Worm (Caenorhabditis elegans) whole organism, young adult: ENCODE measurements around the gene T09F5.20.

ENCODE experiments used
- B0019.2 ChIP-seq: fragments of 200-800 bp; sonication (Bioruptor generic); conservative IDR thresholded peaks from 2 replicates; pipeline ENCODE4 v1.3.6; 2022; ENCODE audit warnings: missing genetic modification reagents, missing genetic modification characterization, missing compliant biosample characterization
- B0336.3 ChIP-seq: fragments of 200-800 bp; sonication (Bioruptor generic); IDR thresholded peaks from 2 replicates; pipeline ENCODE4 v1.3.6; 2022; ENCODE audit warnings: missing genetic modification characterization, missing compliant biosample characterization
- C17E4.6 ChIP-seq: fragments of 200-800 bp; sonication (Bioruptor generic); IDR thresholded peaks from 2 replicates; pipeline ENCODE4 v1.3.6; 2022; ENCODE audit warnings: missing genetic modification reagents, missing genetic modification characterization, missing compliant biosample characterization
- F39B2.1 ChIP-seq: fragments of 200-800 bp; sonication (Bioruptor generic); IDR thresholded peaks from 2 replicates; pipeline ENCODE4 v1.3.6; 2022; ENCODE audit warnings: missing genetic modification reagents, missing genetic modification characterization, missing compliant biosample characterization
- F52B5.7 ChIP-seq: sonication (generic microtip); optimal IDR thresholded peaks from 2 replicates; lab custom pipeline; 2016; ENCODE audit warnings: mild to moderate bottlenecking, missing genetic modification characterization, missing compliant biosample characterization
- F57C9.4 ChIP-seq: sonication (generic microtip); optimal IDR thresholded peaks from 2 replicates; lab custom pipeline; 2017; ENCODE audit warnings: mild to moderate bottlenecking, missing genetic modification characterization, missing compliant biosample characterization
- K11D2.4 ChIP-seq: fragments of 200-800 bp; sonication (Bioruptor generic); IDR thresholded peaks from 2 replicates; pipeline ENCODE4 v1.3.6; 2022; ENCODE audit warnings: missing genetic modification reagents, missing genetic modification characterization, missing compliant biosample characterization
- K12H6.12 ChIP-seq: fragments of 200-800 bp; sonication (Bioruptor generic); optimal IDR thresholded peaks from 2 replicates; lab custom pipeline; 2018; ENCODE audit warnings: mild to moderate bottlenecking, missing genetic modification characterization, missing compliant biosample characterization
- T26A5.8 ChIP-seq: sonication (generic microtip); optimal IDR thresholded peaks from 2 replicates; lab custom pipeline; 2016; ENCODE audit warnings: missing genetic modification characterization, missing compliant biosample characterization
- Y56A3A.18 ChIP-seq: fragments of 200-800 bp; sonication (Bioruptor generic); IDR thresholded peaks from 2 replicates; pipeline ENCODE4 v1.3.6; 2022; ENCODE audit warnings: missing genetic modification reagents, missing genetic modification characterization, missing compliant biosample characterization
- Y67H2A.10 ChIP-seq: fragments of 200-800 bp; sonication (Bioruptor generic); conservative IDR thresholded peaks from 2 replicates; pipeline ENCODE4 v1.3.6; 2022; ENCODE audit warnings: missing genetic modification reagents, missing genetic modification characterization, missing compliant biosample characterization
- Y79H2A.3 ChIP-seq: fragments of 200-800 bp; sonication (Bioruptor generic); conservative IDR thresholded peaks from 2 replicates; pipeline ENCODE4 v1.3.6; 2022; ENCODE audit warnings: missing genetic modification reagents, missing genetic modification characterization, missing compliant biosample characterization
- ZK185.1 ChIP-seq: sonication (generic microtip); optimal IDR thresholded peaks from 2 replicates; lab custom pipeline; 2016; ENCODE audit warnings: mild to moderate bottlenecking, missing genetic modification characterization, missing compliant biosample characterization; ENCODE audit not compliant: poor library complexity, severe bottlenecking
- ama-1 ChIP-seq, 3 experiments: fragments of 150-350 bp in 1 of 3; sonication (generic microtip) in 2 of 3; optimal IDR thresholded peaks; 2 replicates each; lab custom pipeline; 2014 to 2018; ENCODE audit warnings: missing biosample characterization in 2 of 3, missing genetic modification characterization in 2 of 3, missing genetic modification reagents in 2 of 3
- aptf-2 ChIP-seq: fragments of 200-800 bp; sonication (Bioruptor generic); conservative IDR thresholded peaks from 2 replicates; pipeline ENCODE4 v1.3.6; 2022; ENCODE audit warnings: missing genetic modification reagents, missing genetic modification characterization, missing compliant biosample characterization
- atf-7 ChIP-seq: sonication (generic microtip); optimal IDR thresholded peaks from 2 replicates; lab custom pipeline; 2017; ENCODE audit warnings: mild to moderate bottlenecking, missing genetic modification characterization, missing compliant biosample characterization
- attf-5 ChIP-seq: fragments of 200-800 bp; sonication (Bioruptor generic); optimal IDR thresholded peaks from 2 replicates; lab custom pipeline; 2018; ENCODE audit warnings: mild to moderate bottlenecking, missing genetic modification characterization, missing compliant biosample characterization
- ceh-27 ChIP-seq: fragments of 200-800 bp; sonication (Bioruptor generic); optimal IDR thresholded peaks from 2 replicates; lab custom pipeline; 2018; ENCODE audit warnings: mild to moderate bottlenecking, missing genetic modification characterization, moderate library complexity, missing compliant biosample characterization
- ceh-58 ChIP-seq: fragments of 200-800 bp; sonication (Bioruptor generic); IDR thresholded peaks from 2 replicates; pipeline ENCODE4 v1.3.6; 2022; ENCODE audit warnings: missing genetic modification characterization, missing compliant biosample characterization
- die-1 ChIP-seq: sonication (generic microtip); optimal IDR thresholded peaks from 2 replicates; lab custom pipeline; 2016; ENCODE audit warnings: missing genotype, mild to moderate bottlenecking, missing genetic modification characterization, missing compliant biosample characterization
- dpff-1 ChIP-seq: sonication (generic microtip); optimal IDR thresholded peaks from 2 replicates; lab custom pipeline; 2017; ENCODE audit warnings: mild to moderate bottlenecking, missing genetic modification characterization, missing compliant biosample characterization
- efl-1 ChIP-seq: fragments of 150-350 bp; optimal IDR thresholded peaks from 2 replicates; lab custom pipeline; 2014; ENCODE audit warnings: missing biosample characterization, missing genetic modification reagents, missing genetic modification characterization
- egl-18 ChIP-seq: fragments of 200-800 bp; sonication (Bioruptor generic); IDR thresholded peaks from 2 replicates; pipeline ENCODE4 v1.3.6; 2022; ENCODE audit warnings: missing genetic modification reagents, missing genetic modification characterization, missing compliant biosample characterization
- egrh-3 ChIP-seq: fragments of 200-800 bp; sonication (Bioruptor generic); IDR thresholded peaks from 2 replicates; pipeline ENCODE4 v1.3.6; 2022; ENCODE audit warnings: missing genetic modification reagents, missing genetic modification characterization, missing compliant biosample characterization
- ekl-4 ChIP-seq: fragments of 200-800 bp; sonication (Bioruptor generic); IDR thresholded peaks from 2 replicates; pipeline ENCODE4 v1.3.6; 2022; ENCODE audit warnings: missing genetic modification reagents, missing genetic modification characterization, missing compliant biosample characterization
- ets-4 ChIP-seq: fragments of 200-800 bp; sonication (Bioruptor generic); optimal IDR thresholded peaks from 2 replicates; lab custom pipeline; 2018; ENCODE audit warnings: mild to moderate bottlenecking, missing genetic modification characterization, missing compliant biosample characterization
- gei-17 ChIP-seq: fragments of 200-800 bp; sonication (Bioruptor generic); optimal IDR thresholded peaks from 2 replicates; lab custom pipeline; 2018; ENCODE audit warnings: mild to moderate bottlenecking, missing genetic modification characterization, missing compliant biosample characterization
- him-1 ChIP-seq: sonication (generic microtip); optimal IDR thresholded peaks from 2 replicates; lab custom pipeline; 2016; ENCODE audit warnings: missing genotype, missing genetic modification reagents, missing genetic modification characterization, missing compliant biosample characterization
- hmg-20 ChIP-seq: fragments of 200-800 bp; sonication (Bioruptor generic); IDR thresholded peaks from 2 replicates; pipeline ENCODE4 v1.3.6; 2022; ENCODE audit warnings: missing genetic modification reagents, missing genetic modification characterization, missing compliant biosample characterization
- lin-40 ChIP-seq: sonication (generic microtip); optimal IDR thresholded peaks from 2 replicates; lab custom pipeline; 2016; ENCODE audit warnings: missing genetic modification characterization, mild to moderate bottlenecking, missing compliant biosample characterization, missing genotype, missing genetic modification reagents
- mxl-1 ChIP-seq: sonication (generic microtip); optimal IDR thresholded peaks from 2 replicates; lab custom pipeline; 2016; ENCODE audit warnings: missing genetic modification characterization, missing compliant biosample characterization
- nfya-2 ChIP-seq: fragments of 200-800 bp; sonication (Bioruptor generic); IDR thresholded peaks from 2 replicates; pipeline ENCODE4 v1.3.6; 2022; ENCODE audit warnings: missing genetic modification reagents, missing genetic modification characterization, missing compliant biosample characterization
- nfyb-1 ChIP-seq: fragments of 200-800 bp; sonication (Bioruptor generic); IDR thresholded peaks from 2 replicates; pipeline ENCODE4 v1.3.6; 2022; ENCODE audit warnings: missing genetic modification reagents, missing genetic modification characterization, missing compliant biosample characterization
- nhr-120 ChIP-seq: fragments of 200-800 bp; sonication (Bioruptor generic); IDR thresholded peaks from 2 replicates; pipeline ENCODE4 v1.3.6; 2022; ENCODE audit warnings: missing genetic modification characterization, missing compliant biosample characterization
- nhr-80 ChIP-seq: sonication (generic microtip); optimal IDR thresholded peaks from 2 replicates; lab custom pipeline; 2016; ENCODE audit warnings: missing genetic modification characterization, missing compliant biosample characterization
- rpc-1 ChIP-seq, 2 experiments: fragments of 150-350 bp in 1 of 2; sonication (generic microtip) in 1 of 2; optimal IDR thresholded peaks; 2 replicates each; lab custom pipeline; 2014 to 2018; ENCODE audit warnings: missing biosample characterization in 1 of 2, missing genetic modification characterization in 1 of 2, missing genetic modification reagents in 1 of 2, missing genotype in 1 of 2
- snpc-1.3 ChIP-seq: sonication (generic microtip); optimal IDR thresholded peaks from 2 replicates; lab custom pipeline; 2017; ENCODE audit warnings: missing genetic modification characterization, mild to moderate bottlenecking, missing compliant biosample characterization, antibody characterized with exemption, moderate library complexity, missing genotype, missing genetic modification reagents; ENCODE audit not compliant: insufficient read depth
- snpc-3.4 ChIP-seq: sonication (generic microtip); optimal IDR thresholded peaks from 2 replicates; lab custom pipeline; 2017; ENCODE audit warnings: missing genetic modification characterization, mild to moderate bottlenecking, missing compliant biosample characterization, antibody characterized with exemption, moderate library complexity, missing genotype, missing genetic modification reagents
- tbx-9 ChIP-seq: sonication (generic microtip); optimal IDR thresholded peaks from 2 replicates; lab custom pipeline; 2016; ENCODE audit warnings: borderline replicate concordance, missing genetic modification characterization, inconsistent platforms, missing compliant biosample characterization
- tlf-1 ChIP-seq: fragments of 200-800 bp; sonication (Bioruptor generic); optimal IDR thresholded peaks from 2 replicates; lab custom pipeline; 2018; ENCODE audit warnings: mild to moderate bottlenecking, missing genetic modification characterization, missing compliant biosample characterization
- unc-62 ChIP-seq: fragments of 150-350 bp; optimal IDR thresholded peaks from 2 replicates; lab custom pipeline; 2014; ENCODE audit warnings: missing biosample characterization, missing genetic modification reagents, missing genetic modification characterization
- xnd-1 ChIP-seq: sonication (generic microtip); optimal IDR thresholded peaks from 2 replicates; lab custom pipeline; 2016; ENCODE audit warnings: missing genotype, missing genetic modification reagents, missing genetic modification characterization, missing compliant biosample characterization
- zim-3 ChIP-seq: sonication (generic microtip); optimal IDR thresholded peaks from 2 replicates; lab custom pipeline; 2017; ENCODE audit warnings: mild to moderate bottlenecking, missing genetic modification characterization, moderate library complexity, missing compliant biosample characterization
- ztf-22 ChIP-seq: fragments of 200-800 bp; sonication (Bioruptor generic); optimal IDR thresholded peaks from 2 replicates; lab custom pipeline; 2018; ENCODE audit warnings: mild to moderate bottlenecking, missing genetic modification characterization, moderate library complexity, missing compliant biosample characterization
- ztf-28 ChIP-seq: fragments of 200-800 bp; sonication (Bioruptor generic); IDR thresholded peaks from 2 replicates; pipeline ENCODE4 v1.3.6; 2022; ENCODE audit warnings: missing genetic modification reagents, missing genetic modification characterization, missing compliant biosample characterization
- ztf-3 ChIP-seq: fragments of 200-800 bp; sonication (Bioruptor generic); optimal IDR thresholded peaks from 2 replicates; lab custom pipeline; 2018; ENCODE audit warnings: mild to moderate bottlenecking, missing genetic modification characterization, missing compliant biosample characterization

The T09F5.20 gene

ce11 chrV:15184097-15185040 is 36.7 kb upstream of the T09F5.20 start, which contains the start of gene Y75B12B.1 (continued):
- TF ChIP-seq nfyb-1 (GFP tag; lab: Robert Waterston, UW) (no peak), nhr-120 (no peak), ztf-3 (no peak), F52B5.7 (tag; lab: Kevin White, UChicago) (no peak), gei-17 (no peak), tbx-9 (tag; lab: Kevin White, UChicago) (no peak), efl-1 (GFP tag; lab: Kevin White, UChicago) (peak; percentile 91), ets-4 (GFP tag; lab: Kevin White, UChicago) (no peak), unc-62 (GFP tag; lab: Kevin White, UChicago) (no peak), ceh-58 (GFP tag; lab: Robert Waterston, UW) (no peak), tlf-1 (GFP tag; lab: Kevin White, UChicago) (peak; percentile 77), hmg-20 (GFP tag; lab: Robert Waterston, UW) (no peak), ekl-4 (0 out of 2 replicates have a peak, but pooled peaks have one; percentile 52), F39B2.1 (GFP tag; lab: Robert Waterston, UW) (no peak), ceh-27 (no peak), egl-18 (GFP tag; lab: Robert Waterston, UW) (no peak), attf-5 (no peak), egrh-3 (GFP tag; lab: Robert Waterston, UW) (no peak), him-1 (tag; lab: Kevin White, UChicago) (peak; percentile 85), aptf-2 (GFP tag; lab: Robert Waterston, UW) (no peak), Y56A3A.18 (GFP tag; lab: Robert Waterston, UW) (no peak), die-1 (tag; lab: Kevin White, UChicago) (no peak), nhr-80 (tag; lab: Kevin White, UChicago) (no peak), xnd-1 (tag; lab: Kevin White, UChicago) (peak; percentile 95), Y79H2A.3 (GFP tag; lab: Robert Waterston, UW) (no peak), T26A5.8 (tag; lab: Kevin White, UChicago) (no peak), rpc-1 (optimal IDR thresholded peaks at IDR 0.05; lab: Kevin White, UChicago) (no peak), rpc-1 (tag; optimal IDR thresholded peaks at IDR 0.05; lab: Kevin White, UChicago) (peak; percentile 10), lin-40 (tag; lab: Kevin White, UChicago) (no peak), C17E4.6 (GFP tag; lab: Robert Waterston, UW) (no peak), Y67H2A.10 (GFP tag; lab: Robert Waterston, UW) (no peak), K11D2.4 (GFP tag; lab: Robert Waterston, UW) (no peak), ZK185.1 (tag; lab: Kevin White, UChicago) (no peak), dpff-1 (no peak), ama-1 (optimal IDR thresholded peaks at IDR 0.05; lab: Kevin White, UChicago) (no peak), ama-1 (GFP tag; optimal IDR thresholded peaks at IDR 0.05; lab: Kevin White, UChicago) (no peak), K12H6.12 (no peak), B0019.2 (GFP tag; lab: Robert Waterston, UW) (no peak; the same call in 1 of the 2 replicates), ztf-28 (GFP tag; lab: Robert Waterston, UW) (0 out of 2 replicates have a peak, but pooled peaks have one; percentile 57), snpc-3.4 (peak; percentile 66), snpc-1.3 (tag; lab: Kevin White, UChicago) (peak; percentile 34), zim-3 (no peak), B0336.3 (peak; percentile 84), F57C9.4 (no peak), nfya-2 (GFP tag; lab: Robert Waterston, UW) (no peak), ztf-22 (GFP tag; lab: Kevin White, UChicago) (no peak), atf-7 (tag; lab: Kevin White, UChicago) (no peak), mxl-1 (tag; lab: Kevin White, UChicago) (no peak)
